Worm (Caenorhabditis elegans) whole organism, L4 larva: ENCODE results near the gene F43C1.7.

Experiments used
- T20F7.1 ChIP-seq: fragments of 200-800 bp; sonication (Bioruptor generic); optimal IDR thresholded peaks from 2 replicates; lab custom pipeline; 2018; ENCODE audit warnings: mild to moderate bottlenecking, missing genetic modification characterization, missing compliant biosample characterization
- Y75B8A.6 ChIP-seq: fragments of 200-800 bp; sonication (Bioruptor generic); IDR thresholded peaks from 2 replicates; pipeline ENCODE4 v1.3.6; 2022; ENCODE audit warnings: missing genetic modification reagents, missing genetic modification characterization, missing compliant biosample characterization
- aha-1 ChIP-seq: fragments of 150-350 bp; peaks from one replicate; lab custom pipeline; 2014; ENCODE audit warnings: missing biosample characterization, missing genetic modification characterization
- attf-4 ChIP-seq: sonication (generic microtip); optimal IDR thresholded peaks from 3 replicates; lab custom pipeline; 2017; ENCODE audit warnings: missing biosample characterization, missing genetic modification characterization
- ceh-44 ChIP-seq: fragments of 200-800 bp; sonication (Bioruptor generic); IDR thresholded peaks from 2 replicates; pipeline ENCODE4 v1.3.6; 2022; ENCODE audit warnings: missing genetic modification reagents, missing genetic modification characterization, missing compliant biosample characterization
- ceh-82 ChIP-seq: sonication (generic microtip); optimal IDR thresholded peaks from 2 replicates; lab custom pipeline; 2017; ENCODE audit warnings: missing biosample characterization, missing genetic modification characterization
- cey-2 ChIP-seq: sonication (generic microtip); optimal IDR thresholded peaks from 3 replicates; lab custom pipeline; 2017; ENCODE audit warnings: missing genetic modification characterization, mild to moderate bottlenecking, missing compliant biosample characterization, antibody characterized with exemption, borderline replicate concordance; ENCODE audit not compliant: insufficient read depth
- daf-12 ChIP-seq: fragments of 150-350 bp; optimal IDR thresholded peaks from 2 replicates; lab custom pipeline; 2014; ENCODE audit warnings: missing biosample characterization, missing genetic modification reagents, missing genetic modification characterization
- dmd-9 ChIP-seq: fragments of 200-800 bp; sonication (Bioruptor generic); IDR thresholded peaks from 2 replicates; pipeline ENCODE4 v1.3.6; 2022; ENCODE audit warnings: missing genetic modification reagents, missing genetic modification characterization, missing compliant biosample characterization
- dve-1 ChIP-seq: sonication (generic microtip); optimal IDR thresholded peaks from 2 replicates; lab custom pipeline; 2017; ENCODE audit warnings: antibody characterized with exemption, mild to moderate bottlenecking, missing genetic modification characterization, missing compliant biosample characterization; ENCODE audit not compliant: insufficient read depth
- fos-1 ChIP-seq: fragments of 150-350 bp; optimal IDR thresholded peaks from 2 replicates; lab custom pipeline; 2014; ENCODE audit warnings: missing biosample characterization, missing genetic modification characterization
- lim-7 ChIP-seq: fragments of 200-800 bp; sonication (Bioruptor generic); IDR thresholded peaks from 2 replicates; pipeline ENCODE4 v1.3.6; 2022; ENCODE audit warnings: missing genetic modification characterization, missing compliant biosample characterization
- lin-13 ChIP-seq: fragments of 150-350 bp; optimal IDR thresholded peaks from 2 replicates; lab custom pipeline; 2014; ENCODE audit warnings: missing biosample characterization, missing genetic modification reagents, missing genetic modification characterization
- lin-15B ChIP-seq: fragments of 150-350 bp; sonication (generic microtip); optimal IDR thresholded peaks from 3 replicates; lab custom pipeline; 2014; ENCODE audit warnings: missing biosample characterization, missing genetic modification characterization
- lir-3 ChIP-seq: sonication (generic microtip); optimal IDR thresholded peaks from 2 replicates; lab custom pipeline; 2016; ENCODE audit warnings: mild to moderate bottlenecking, missing genetic modification characterization, missing compliant biosample characterization
- lsy-2 ChIP-seq, 2 experiments: fragments of 150-350 bp in 1 of 2; sonication (generic microtip) in 1 of 2; optimal IDR thresholded peaks; 2 replicates each; lab custom pipeline; 2014 to 2017; ENCODE audit warnings: missing biosample characterization in 2 of 2, missing genetic modification characterization in 2 of 2
- madf-9 ChIP-seq: fragments of 200-800 bp; sonication (Bioruptor generic); conservative IDR thresholded peaks from 2 replicates; pipeline ENCODE4 v1.3.6; 2022; ENCODE audit warnings: missing genetic modification reagents, missing genetic modification characterization, missing compliant biosample characterization
- mdl-1 ChIP-seq, 2 experiments: fragments of 150-350 bp in 1 of 2; sonication (generic microtip) in 1 of 2; optimal IDR thresholded peaks; 2 replicates each; lab custom pipeline; 2014 to 2017; ENCODE audit warnings: missing biosample characterization in 2 of 2, missing genetic modification characterization in 2 of 2
- mxl-3 ChIP-seq: fragments of 200-800 bp; sonication (Bioruptor generic); optimal IDR thresholded peaks from 2 replicates; lab custom pipeline; 2018; ENCODE audit warnings: mild to moderate bottlenecking, missing genetic modification characterization, missing compliant biosample characterization
- nhr-102 ChIP-seq: sonication (generic microtip); optimal IDR thresholded peaks from 2 replicates; lab custom pipeline; 2016; ENCODE audit warnings: mild to moderate bottlenecking, missing genetic modification characterization, moderate library complexity, missing compliant biosample characterization
- nhr-11 ChIP-seq: fragments of 150-350 bp; optimal IDR thresholded peaks from 2 replicates; lab custom pipeline; 2014; ENCODE audit warnings: missing biosample characterization, missing genetic modification characterization
- nhr-237 ChIP-seq: sonication (generic microtip); optimal IDR thresholded peaks from 2 replicates; lab custom pipeline; 2017; ENCODE audit warnings: missing biosample characterization, missing genetic modification characterization
- nhr-41 ChIP-seq: fragments of 200-800 bp; sonication (Bioruptor generic); IDR thresholded peaks from 2 replicates; pipeline ENCODE4 v1.3.6; 2022; ENCODE audit warnings: missing genetic modification reagents, missing genetic modification characterization, missing compliant biosample characterization
- nhr-42 ChIP-seq: fragments of 200-800 bp; sonication (Bioruptor generic); IDR thresholded peaks from 2 replicates; pipeline ENCODE4 v1.3.6; 2022; ENCODE audit warnings: missing genetic modification characterization, missing compliant biosample characterization
- nhr-48 ChIP-seq: sonication (generic microtip); optimal IDR thresholded peaks from 2 replicates; lab custom pipeline; 2016; ENCODE audit warnings: mild to moderate bottlenecking, missing genetic modification characterization, missing compliant biosample characterization
- nhr-6 ChIP-seq: fragments of 150-350 bp; optimal IDR thresholded peaks from 2 replicates; lab custom pipeline; 2014; ENCODE audit warnings: missing biosample characterization, missing genetic modification characterization
- rbr-2 ChIP-seq: sonication (generic microtip); optimal IDR thresholded peaks from 2 replicates; lab custom pipeline; 2016; ENCODE audit warnings: missing genotype, missing genetic modification characterization, missing compliant biosample characterization
- saeg-2 ChIP-seq: fragments of 200-800 bp; sonication (Bioruptor generic); IDR thresholded peaks from 2 replicates; pipeline ENCODE4 v1.3.6; 2022; ENCODE audit warnings: missing genetic modification reagents, missing genetic modification characterization, missing compliant biosample characterization
- unc-39 ChIP-seq: sonication (generic microtip); optimal IDR thresholded peaks from 2 replicates; lab custom pipeline; 2017; ENCODE audit warnings: missing biosample characterization, missing genetic modification characterization
- unc-62 ChIP-seq, 3 experiments: fragments of 150-350 bp in 1 of 3; sonication (generic microtip); optimal IDR thresholded peaks in 2 of 3; peaks in 1 of 3; 1 replicate in 1 of 3; 2 replicates in 2 of 3; lab custom pipeline; 2014 to 2017; ENCODE audit warnings: missing biosample characterization in 3 of 3, missing genetic modification characterization in 3 of 3, missing genetic modification reagents in 3 of 3, missing genotype in 1 of 3
- zag-1 ChIP-seq: fragments of 150-350 bp; optimal IDR thresholded peaks from 2 replicates; lab custom pipeline; 2014; ENCODE audit warnings: missing biosample characterization, missing genetic modification characterization
- zfp-2 ChIP-seq: sonication (generic microtip); optimal IDR thresholded peaks from 2 replicates; lab custom pipeline; 2016; ENCODE audit warnings: mild to moderate bottlenecking, missing genetic modification characterization, missing compliant biosample characterization
- zfp-3 ChIP-seq: fragments of 200-800 bp; sonication (Bioruptor generic); conservative IDR thresholded peaks from 2 replicates; pipeline ENCODE4 v1.3.6; 2022; ENCODE audit warnings: missing genetic modification reagents, missing genetic modification characterization, missing compliant biosample characterization
- zip-2 ChIP-seq: fragments of 150-350 bp; optimal IDR thresholded peaks from 2 replicates; lab custom pipeline; 2014; ENCODE audit warnings: missing biosample characterization, missing genetic modification characterization
- ztf-11 ChIP-seq: fragments of 150-350 bp; optimal IDR thresholded peaks from 2 replicates; lab custom pipeline; 2014; ENCODE audit warnings: missing biosample characterization, missing genetic modification characterization
- ztf-7 ChIP-seq: fragments of 150-350 bp; optimal IDR thresholded peaks from 2 replicates; lab custom pipeline; 2014; ENCODE audit warnings: missing biosample characterization, missing genetic modification characterization

F43C1.7 gene

DNA sequence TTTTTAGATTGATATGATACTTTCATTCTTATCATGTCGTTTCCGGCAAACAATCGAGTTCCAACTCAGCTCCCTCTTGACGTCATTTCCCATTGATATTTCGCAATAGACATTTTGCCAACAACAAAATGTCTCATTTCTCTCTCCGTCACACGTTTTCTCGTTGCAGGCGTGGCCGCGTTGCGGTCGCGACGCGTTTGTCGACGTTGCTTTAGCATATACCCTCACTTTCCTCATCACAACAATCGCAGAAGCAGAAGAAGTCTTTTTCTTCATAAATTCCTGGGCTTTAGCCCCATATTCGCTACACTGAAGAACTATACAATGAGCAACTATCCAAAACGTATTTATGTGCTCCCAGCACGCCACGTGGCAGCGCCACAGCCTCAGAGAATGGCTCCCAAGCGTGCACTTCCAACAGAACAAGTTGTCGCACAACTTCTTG, 48.7 kb downstream of the F43C1.7 start, which contains the start of gene xbp-1 (continued):
- TF ChIP-seq zip-2 (peak; percentile 78), Y75B8A.6 (peak; percentile 51; the same call in 1 of the 2 replicates), ceh-82 (no peak), mdl-1 (tag; optimal IDR thresholded peaks at IDR 0.05; lab: Kevin White, UChicago) (peak; percentile 74 to 93), zfp-3 (GFP tag; lab: Robert Waterston, UW) (peak; percentile 84), lsy-2 (tag; optimal IDR thresholded peaks at IDR 0.05; lab: Kevin White, UChicago) (peak; percentile 82 to 94), rbr-2 (tag; lab: Kevin White, UChicago) (peak; percentile 92), T20F7.1 (GFP tag; lab: Kevin White, UChicago) (peak; percentile 88), saeg-2 (GFP tag; lab: Robert Waterston, UW) (no peak; the same call in 1 of the 2 replicates), unc-39 (tag; lab: Kevin White, UChicago) (no peak), nhr-102 (peak; percentile 68), fos-1 (tag; lab: Kevin White, UChicago) (no peak), zag-1 (tag; lab: Kevin White, UChicago) (no peak), lin-15B (tag; lab: Kevin White, UChicago) (no peak), mxl-3 (GFP tag; lab: Kevin White, UChicago) (peak; percentile 97), nhr-41 (GFP tag; lab: Robert Waterston, UW) (peak; percentile 79), nhr-11 (tag; lab: Kevin White, UChicago) (peak; percentile 96), unc-62 (GFP tag; optimal IDR thresholded peaks at IDR 0.05 in 1 of 2; lab: Kevin White, UChicago) (peak in 1 of 2 experiments; percentile 86), unc-62 (tag; optimal IDR thresholded peaks at IDR 0.05; lab: Kevin White, UChicago) (no peak), ztf-7 (peak; percentile 74), lin-13 (GFP tag; lab: Kevin White, UChicago) (peak; percentile 94), madf-9 (GFP tag; lab: Robert Waterston, UW) (peak; percentile 82), ceh-44 (GFP tag; lab: Robert Waterston, UW) (no peak), daf-12 (tag; lab: Kevin White, UChicago) (no peak), attf-4 (tag; lab: Kevin White, UChicago) (no peak), zfp-2 (peak; percentile 49), dve-1 (peak; percentile 99), nhr-48 (tag; lab: Kevin White, UChicago) (peak; percentile 82), aha-1 (tag; lab: Kevin White, UChicago) (peak; percentile 99), lir-3 (no peak), ztf-11 (tag; lab: Kevin White, UChicago) (no peak), dmd-9 (GFP tag; lab: Robert Waterston, UW) (peak; percentile 63; the same call in 1 of the 2 replicates), nhr-237 (tag; lab: Kevin White, UChicago) (no peak), nhr-42 (GFP tag; lab: Robert Waterston, UW) (0 out of 2 replicates have a peak, but pooled peaks have one; percentile 64), cey-2 (no peak), lim-7 (no peak), nhr-6 (tag; lab: Kevin White, UChicago) (peak; percentile 89)
